Worm (Caenorhabditis elegans) whole organism, late embryonic: ENCODE results near the gene slc-36.3.
"Not testable (repeated sequence)": the region's sequence is repeated elsewhere in the genome, so short reads cannot be mapped to it uniquely, and the experiment has no call there.

Experiments
- C38D4.7 ChIP-seq: fragments of 200-800 bp; sonication (Bioruptor generic); optimal IDR thresholded peaks from 2 replicates; lab custom pipeline; 2018; ENCODE audit warnings: mild to moderate bottlenecking, missing genetic modification characterization, moderate library complexity, missing compliant biosample characterization
- K09A11.1 ChIP-seq: sonication (generic microtip); optimal IDR thresholded peaks from 2 replicates; lab custom pipeline; 2017; ENCODE audit warnings: antibody characterized with exemption, mild to moderate bottlenecking, missing genetic modification characterization, missing compliant biosample characterization; ENCODE audit not compliant: insufficient read depth
- T23F11.4 ChIP-seq: fragments of 200-800 bp; sonication (Bioruptor generic); optimal IDR thresholded peaks from 2 replicates; lab custom pipeline; 2018; ENCODE audit warnings: mild to moderate bottlenecking, missing genetic modification characterization, missing compliant biosample characterization
- ahr-1 ChIP-seq: sonication (generic microtip); optimal IDR thresholded peaks from 2 replicates; lab custom pipeline; 2016; ENCODE audit warnings: missing genetic modification characterization, missing compliant biosample characterization
- ama-1 ChIP-seq: fragments of 150-350 bp; optimal IDR thresholded peaks from 2 replicates; lab custom pipeline; 2014
- ceh-19 ChIP-seq: fragments of 200-800 bp; sonication (Bioruptor generic); optimal IDR thresholded peaks from 2 replicates; lab custom pipeline; 2018; ENCODE audit warnings: mild to moderate bottlenecking, missing genetic modification characterization, missing compliant biosample characterization
- ceh-22 ChIP-seq: sonication (generic microtip); optimal IDR thresholded peaks from 2 replicates; lab custom pipeline; 2017; ENCODE audit warnings: missing biosample characterization, missing genetic modification characterization
- ceh-24 ChIP-seq: sonication (generic microtip); optimal IDR thresholded peaks from 2 replicates; lab custom pipeline; 2016; ENCODE audit warnings: mild to moderate bottlenecking, missing genetic modification characterization, missing compliant biosample characterization
- ceh-30 ChIP-seq: fragments of 150-350 bp; optimal IDR thresholded peaks from 2 replicates; lab custom pipeline; 2014; ENCODE audit warnings: missing biosample characterization, missing genetic modification characterization
- ceh-34 ChIP-seq: sonication (generic microtip); optimal IDR thresholded peaks from 2 replicates; lab custom pipeline; 2016; ENCODE audit warnings: mild to moderate bottlenecking, missing genetic modification characterization, missing compliant biosample characterization
- ceh-48 ChIP-seq: sonication (generic microtip); optimal IDR thresholded peaks from 2 replicates; lab custom pipeline; 2016; ENCODE audit warnings: missing genetic modification characterization, inconsistent platforms, missing compliant biosample characterization
- ceh-9 ChIP-seq: sonication (generic microtip); optimal IDR thresholded peaks from 2 replicates; lab custom pipeline; 2016; ENCODE audit warnings: mild to moderate bottlenecking, missing genetic modification characterization, inconsistent platforms, missing compliant biosample characterization
- che-1 ChIP-seq: sonication (generic microtip); optimal IDR thresholded peaks from 2 replicates; lab custom pipeline; 2016; ENCODE audit warnings: mild to moderate bottlenecking, missing genetic modification characterization, missing compliant biosample characterization
- dmd-4 ChIP-seq: sonication (generic microtip); optimal IDR thresholded peaks from 2 replicates; lab custom pipeline; 2016; ENCODE audit warnings: borderline replicate concordance, missing genetic modification characterization, missing compliant biosample characterization
- elt-2 ChIP-seq: sonication (generic microtip); optimal IDR thresholded peaks from 2 replicates; lab custom pipeline; 2016; ENCODE audit warnings: missing genetic modification reagents, missing genetic modification characterization, missing compliant biosample characterization
- ets-4 ChIP-seq: sonication (generic microtip); optimal IDR thresholded peaks from 2 replicates; lab custom pipeline; 2016; ENCODE audit warnings: missing genetic modification characterization, missing compliant biosample characterization
- fkh-10 ChIP-seq: fragments of 150-350 bp; optimal IDR thresholded peaks from 2 replicates; lab custom pipeline; 2014; ENCODE audit warnings: missing biosample characterization, missing genetic modification reagents, missing genetic modification characterization
- fkh-6 ChIP-seq: sonication (generic microtip); optimal IDR thresholded peaks from 2 replicates; lab custom pipeline; 2016; ENCODE audit warnings: missing genetic modification characterization, missing compliant biosample characterization
- gmeb-2 ChIP-seq: sonication (generic microtip); optimal IDR thresholded peaks from 2 replicates; lab custom pipeline; 2016; ENCODE audit warnings: missing genetic modification characterization, inconsistent platforms, missing compliant biosample characterization
- hlh-15 ChIP-seq: sonication (generic microtip); optimal IDR thresholded peaks from 2 replicates; lab custom pipeline; 2016; ENCODE audit warnings: missing genetic modification characterization, missing compliant biosample characterization
- hlh-8 ChIP-seq: sonication (generic microtip); optimal IDR thresholded peaks from 2 replicates; lab custom pipeline; 2016; ENCODE audit warnings: missing genotype, missing genetic modification characterization, missing compliant biosample characterization
- lim-6 ChIP-seq: sonication (generic microtip); optimal IDR thresholded peaks from 2 replicates; lab custom pipeline; 2016; ENCODE audit warnings: missing genetic modification characterization, missing compliant biosample characterization
- lin-11 ChIP-seq: fragments of 200-800 bp; sonication (Bioruptor generic); optimal IDR thresholded peaks from 2 replicates; lab custom pipeline; 2018; ENCODE audit warnings: mild to moderate bottlenecking, missing genetic modification characterization, missing compliant biosample characterization
- mec-3 ChIP-seq: sonication (generic microtip); optimal IDR thresholded peaks from 2 replicates; lab custom pipeline; 2016; ENCODE audit warnings: borderline replicate concordance, missing genetic modification characterization, missing compliant biosample characterization
- nhr-232 ChIP-seq: sonication (generic microtip); optimal IDR thresholded peaks from 2 replicates; lab custom pipeline; 2016; ENCODE audit warnings: missing genetic modification characterization, missing compliant biosample characterization
- npax-4 ChIP-seq: sonication (generic microtip); optimal IDR thresholded peaks from 2 replicates; lab custom pipeline; 2016; ENCODE audit warnings: missing genetic modification characterization, missing compliant biosample characterization
- odd-2 ChIP-seq: sonication (generic microtip); optimal IDR thresholded peaks from 2 replicates; lab custom pipeline; 2017; ENCODE audit warnings: antibody characterized with exemption, mild to moderate bottlenecking, missing genetic modification characterization, missing compliant biosample characterization
- pag-3 ChIP-seq: sonication (generic microtip); optimal IDR thresholded peaks from 2 replicates; lab custom pipeline; 2016; ENCODE audit warnings: missing compliant biosample characterization, missing genetic modification characterization, borderline replicate concordance
- pax-1 ChIP-seq: fragments of 150-350 bp; optimal IDR thresholded peaks from 2 replicates; lab custom pipeline; 2014; ENCODE audit warnings: missing biosample characterization, missing genetic modification characterization
- pha-2 ChIP-seq: sonication (generic microtip); optimal IDR thresholded peaks from 2 replicates; lab custom pipeline; 2017; ENCODE audit warnings: mild to moderate bottlenecking, missing genetic modification characterization, missing compliant biosample characterization
- pqm-1 ChIP-seq: sonication (generic microtip); optimal IDR thresholded peaks from 2 replicates; lab custom pipeline; 2016; ENCODE audit warnings: missing genetic modification characterization, missing compliant biosample characterization
- pros-1 ChIP-seq: fragments of 150-350 bp; optimal IDR thresholded peaks from 2 replicates; lab custom pipeline; 2014; ENCODE audit warnings: missing biosample characterization, missing genetic modification reagents, missing genetic modification characterization
- ref-2 ChIP-seq: sonication (generic microtip); optimal IDR thresholded peaks from 2 replicates; lab custom pipeline; 2016; ENCODE audit warnings: missing genetic modification characterization, missing compliant biosample characterization
- rnt-1 ChIP-seq: sonication (generic microtip); optimal IDR thresholded peaks from 2 replicates; lab custom pipeline; 2016; ENCODE audit warnings: missing genetic modification characterization, missing compliant biosample characterization
- sox-4 ChIP-seq: sonication (generic microtip); optimal IDR thresholded peaks from 2 replicates; lab custom pipeline; 2017; ENCODE audit warnings: mild to moderate bottlenecking, missing genetic modification characterization, inconsistent platforms, missing compliant biosample characterization
- tbx-2 ChIP-seq: sonication (generic microtip); optimal IDR thresholded peaks from 2 replicates; lab custom pipeline; 2016; ENCODE audit warnings: missing genetic modification characterization, missing compliant biosample characterization
- unc-3 ChIP-seq, 2 experiments: fragments of 200-800 bp in 1 of 2; sonication (Bioruptor generic) in 1 of 2; sonication (generic microtip) in 1 of 2; conservative IDR thresholded peaks in 1 of 2; optimal IDR thresholded peaks in 1 of 2; 2 replicates each; pipeline versions ENCODE4 v1.3.6 to Lab custom; 2016 to 2022; ENCODE audit warnings: missing compliant biosample characterization in 2 of 2, missing genetic modification characterization in 2 of 2, missing genetic modification reagents in 1 of 2
- unc-55 ChIP-seq: sonication (generic microtip); optimal IDR thresholded peaks from 2 replicates; lab custom pipeline; 2017; ENCODE audit warnings: missing biosample characterization, missing genetic modification reagents, missing genetic modification characterization
- unc-86 ChIP-seq: sonication (generic microtip); optimal IDR thresholded peaks from 2 replicates; lab custom pipeline; 2016; ENCODE audit warnings: missing genetic modification characterization, missing compliant biosample characterization
- ztf-16 ChIP-seq: sonication (generic microtip); optimal IDR thresholded peaks from 2 replicates; lab custom pipeline; 2017; ENCODE audit warnings: missing genetic modification characterization, missing compliant biosample characterization

The slc-36.3 gene

ce11 chrV:20513661-20514060, 30.3 kb downstream of the slc-36.3 start, which contains the start of gene Y38H6C.8:
Gene Y38H6C.8 (plus strand): TSS chrV:20513961.
- TF ChIP-seq ceh-34 (tag; lab: Kevin White, UChicago); ceh-30; che-1 (tag; lab: Kevin White, UChicago): not testable (repeated sequence)

ce11 chrV:20509427-20509826, 34.6 kb downstream of the slc-36.3 start:
- TF ChIP-seq unc-55 (GFP tag; lab: Kevin White, UChicago) (no peak), rnt-1 (tag; lab: Kevin White, UChicago) (no peak), hlh-15 (tag; lab: Kevin White, UChicago) (no peak), che-1 (tag; lab: Kevin White, UChicago) (no peak), unc-86 (tag; lab: Kevin White, UChicago) (no peak), odd-2 (no peak), lim-6 (tag; lab: Kevin White, UChicago) (no peak), sox-4 (tag; lab: Kevin White, UChicago) (no peak)

- no peak for TF ChIP-seq ceh-30
- no peak for TF ChIP-seq ztf-16
- TF ChIP-seq gmeb-2 (tag; lab: Kevin White, UChicago), result no peak
- TF ChIP-seq dmd-4 (tag; lab: Kevin White, UChicago), result no peak
- TF ChIP-seq ceh-48 (tag; lab: Kevin White, UChicago), result no peak
- no peak for TF ChIP-seq ama-1
- no peak for TF ChIP-seq ceh-19
- TF ChIP-seq pha-2 (tag; lab: Kevin White, UChicago), result no peak
- no peak for TF ChIP-seq ceh-9
- no peak for TF ChIP-seq pax-1
- TF ChIP-seq ets-4 (tag; lab: Kevin White, UChicago), result no peak
- TF ChIP-seq C38D4.7 (GFP tag; lab: Kevin White, UChicago), result no peak
- TF ChIP-seq pros-1 (tag; lab: Kevin White, UChicago), result no peak
- no peak for TF ChIP-seq fkh-6
- TF ChIP-seq pag-3 (tag; lab: Kevin White, UChicago), result no peak
- no peak for TF ChIP-seq tbx-2
- TF ChIP-seq, all 69 proteins: peak for 0
These were observed 37.5 kb downstream of the slc-36.3 start for ce11 chrV:20506542-20506941.

DNA sequence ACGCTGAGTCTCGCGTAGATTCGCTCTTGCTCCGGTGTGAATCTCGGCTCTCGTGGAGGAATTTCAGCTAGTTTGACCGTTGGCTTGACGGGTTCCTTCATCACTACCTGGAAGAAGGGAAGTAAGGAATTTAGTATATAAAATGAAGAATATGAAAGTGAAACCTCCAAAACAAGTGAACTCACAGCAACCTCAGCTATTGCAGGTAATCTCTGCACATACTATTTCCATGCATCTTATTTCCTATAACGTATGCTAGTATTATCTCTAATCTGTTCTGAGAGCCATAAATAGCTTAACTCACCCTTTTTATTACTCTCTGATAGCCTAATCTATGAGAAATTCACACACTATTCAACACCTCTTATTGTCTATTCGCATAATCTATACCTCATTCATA, 39.0 kb downstream of the slc-36.3 start, which contains the start of gene Y38H6C.4:
Gene Y38H6C.4, minus strand, starts transcription at position 101 of the 400 bp plus-strand sequence.
- no peak for TF ChIP-seq pax-1
- TF ChIP-seq ceh-22 (tag; lab: Kevin White, UChicago), result no peak
- no peak for TF ChIP-seq elt-2 (tag; lab: Kevin White, UChicago)
- no peak for TF ChIP-seq pqm-1 (tag; lab: Kevin White, UChicago)
- TF ChIP-seq K09A11.1 (tag; lab: Kevin White, UChicago), result no peak
- no peak for TF ChIP-seq odd-2
- TF ChIP-seq mec-3 (tag; lab: Kevin White, UChicago), result no peak
- TF ChIP-seq unc-3 (GFP tag; conservative IDR thresholded peaks at IDR 0.05; lab: Robert Waterston, UW), result no peak
- no peak for TF ChIP-seq unc-3 (tag; optimal IDR thresholded peaks at IDR 0.05; lab: Kevin White, UChicago)
- no peak for TF ChIP-seq ama-1
- no peak for TF ChIP-seq lin-11 (tag; lab: Kevin White, UChicago)
- no peak for TF ChIP-seq T23F11.4 (GFP tag; lab: Kevin White, UChicago)
- no peak for TF ChIP-seq npax-4 (tag; lab: Kevin White, UChicago)
- no peak for TF ChIP-seq hlh-8

- TF ChIP-seq ahr-1 (tag; lab: Kevin White, UChicago), result no peak
- TF ChIP-seq fkh-10 (GFP tag; lab: Kevin White, UChicago), result no peak
- no peak for TF ChIP-seq ceh-24
- TF ChIP-seq ceh-34 (tag; lab: Kevin White, UChicago), result no peak
- TF ChIP-seq pha-2 (tag; lab: Kevin White, UChicago), result no peak
- TF ChIP-seq nhr-232 (tag; lab: Kevin White, UChicago), result no peak
- TF ChIP-seq ref-2 (tag; lab: Kevin White, UChicago), result no peak
These were observed 43.6 kb downstream of the slc-36.3 start, which contains the start of gene dct-14 for ce11 chrV:20500405-20500804. Gene dct-14 (minus strand): TSS chrV:20500505.
